Worm (Caenorhabditis elegans): ENCODE results near the gene sptf-2.

sptf-2 gene

DNA sequence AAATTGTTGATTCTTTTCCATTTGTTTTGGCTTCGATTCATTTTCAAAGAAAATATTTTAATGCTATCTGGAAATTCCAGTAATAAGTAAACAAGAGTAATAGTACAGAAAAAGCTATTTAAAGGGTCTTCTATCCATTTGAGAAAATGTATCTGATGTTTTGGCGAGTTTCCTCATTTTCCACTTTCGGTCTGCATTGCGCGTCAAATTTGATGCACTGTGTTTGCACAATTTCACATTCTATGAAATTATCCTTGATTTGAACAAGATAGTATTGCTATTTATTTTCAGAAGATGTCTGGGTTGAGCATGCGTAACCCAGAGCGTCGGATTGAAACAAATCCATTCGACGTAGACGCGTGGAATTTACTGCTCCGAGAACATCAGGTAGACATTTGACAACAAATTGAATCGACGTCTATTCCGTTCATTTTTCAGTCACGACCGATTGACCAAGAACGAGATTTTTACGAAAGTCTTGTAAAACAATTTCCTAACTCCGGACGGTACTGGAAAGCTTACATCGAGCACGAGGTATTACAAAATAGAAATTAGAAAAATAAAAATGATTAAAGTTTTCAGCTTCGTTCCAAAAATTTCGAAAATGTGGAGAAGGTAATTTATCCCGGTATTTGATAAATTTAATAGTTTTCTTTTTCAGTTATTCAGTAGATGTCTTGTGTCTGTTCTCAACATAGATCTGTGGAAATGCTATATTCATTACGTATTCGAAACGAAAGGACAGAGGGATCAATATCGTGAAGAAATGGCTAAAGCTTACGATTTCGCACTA, 21.5 kb upstream of the sptf-2 start, which contains the start of gene suf-1:
suf-1 (plus strand) TSS at position 280 of the 793 bp plus-strand sequence.
- TF ChIP-seq unc-42 (tag; optimal IDR thresholded peaks at IDR 0.05) (peak; percentile 48), npax-4 (tag; optimal IDR thresholded peaks at IDR 0.05) (no peak), ama-1 (optimal IDR thresholded peaks at IDR 0.05) (peak; percentile 65), mec-3 (tag; optimal IDR thresholded peaks at IDR 0.05; ENCODE audit: borderline replicate concordance) (no peak), nfya-1 (tag; optimal IDR thresholded peaks at IDR 0.05) (peak; percentile 31), tbx-7 (tag; optimal IDR thresholded peaks at IDR 0.05) (no peak), ceh-18 (tag; optimal IDR thresholded peaks at IDR 0.05) (no peak), zip-5 (tag; optimal IDR thresholded peaks at IDR 0.05) (no peak), pha-4 (tag; optimal IDR thresholded peaks at IDR 0.05) (no peak)

DNA sequence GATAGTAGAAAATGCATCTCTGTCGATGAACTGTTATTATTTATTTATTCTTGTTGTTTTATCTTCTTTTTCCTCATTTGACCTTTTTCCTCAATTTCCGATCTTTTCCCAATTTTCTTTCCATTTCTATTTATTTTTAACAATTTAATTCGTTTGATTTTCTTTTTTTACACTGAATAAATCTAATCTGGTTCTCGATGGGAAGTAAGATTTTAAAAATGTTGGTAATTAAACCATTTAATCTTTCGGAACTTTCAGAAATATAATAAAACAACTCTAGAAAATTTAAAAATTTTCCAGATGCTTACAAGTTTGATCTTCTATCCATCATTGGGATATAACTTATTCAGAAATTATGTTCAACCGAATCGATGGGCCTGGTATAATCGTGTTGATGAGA, 18.7 kb upstream of the sptf-2 start, which contains the start of gene F28C6.8:
F28C6.8 (plus strand) TSS at position 301 of the 400 bp plus-strand sequence.
- no peak for TF ChIP-seq hlh-8 (tag; optimal IDR thresholded peaks at IDR 0.05)
- TF ChIP-seq pha-2 (tag; optimal IDR thresholded peaks at IDR 0.05) = no peak
- no peak for TF ChIP-seq elt-4 (tag; optimal IDR thresholded peaks at IDR 0.05)
- no peak for TF ChIP-seq odd-2 (tag; optimal IDR thresholded peaks at IDR 0.05)
- TF ChIP-seq C38D4.7 (GFP tag; optimal IDR thresholded peaks at IDR 0.05) = no peak
- no peak for TF ChIP-seq nfya-1 (tag; optimal IDR thresholded peaks at IDR 0.05)
- no peak for TF ChIP-seq pat-9 (tag; optimal IDR thresholded peaks at IDR 0.05)
- no peak for TF ChIP-seq syd-9 (tag; optimal IDR thresholded peaks at IDR 0.05)
- no peak for TF ChIP-seq pax-1 (tag; optimal IDR thresholded peaks at IDR 0.05)
- no peak for TF ChIP-seq unc-42 (tag; optimal IDR thresholded peaks at IDR 0.05)
- TF ChIP-seq zip-5 (tag; optimal IDR thresholded peaks at IDR 0.05) = no peak
- TF ChIP-seq sox-4 (tag; optimal IDR thresholded peaks at IDR 0.05) = no peak
- no peak for TF ChIP-seq Y22D7AL.16 (tag; optimal IDR thresholded peaks at IDR 0.05)
- no peak for TF ChIP-seq ceh-48 (tag; optimal IDR thresholded peaks at IDR 0.05)
- TF ChIP-seq rnt-1 (tag; optimal IDR thresholded peaks at IDR 0.05) = no peak
- TF ChIP-seq ztf-16 (tag; optimal IDR thresholded peaks at IDR 0.05) = no peak
- no peak for TF ChIP-seq nhr-11 (tag; optimal IDR thresholded peaks at IDR 0.05)

DNA sequence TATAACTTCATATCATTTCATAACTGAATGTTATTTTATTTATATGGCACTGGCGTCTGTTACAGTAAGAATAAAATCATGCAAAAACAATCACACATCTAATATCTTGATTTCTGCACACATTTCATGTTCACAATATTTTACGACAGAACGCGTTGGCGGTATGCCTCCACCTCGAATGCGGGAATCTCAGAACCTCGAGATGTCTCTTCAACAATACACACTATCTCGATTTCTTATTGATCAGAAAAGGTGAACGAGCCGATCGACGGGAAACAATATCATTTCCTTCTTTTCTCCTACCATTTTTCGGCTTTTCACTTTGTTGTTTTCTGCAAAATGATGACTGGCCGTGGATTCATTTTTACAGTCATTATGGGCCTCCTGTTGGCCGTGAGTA, 17.6 kb upstream of the sptf-2 start, which contains the start of gene F28C6.10:
F28C6.10 (plus strand) TSS at position 301 of the 400 bp plus-strand sequence.
- TF ChIP-seq syd-9 (tag; optimal IDR thresholded peaks at IDR 0.05) (no peak), hlh-8 (tag; optimal IDR thresholded peaks at IDR 0.05) (no peak), C08G9.2 (tag; optimal IDR thresholded peaks at IDR 0.05) (no peak), pat-9 (tag; optimal IDR thresholded peaks at IDR 0.05) (no peak), nhr-11 (tag; optimal IDR thresholded peaks at IDR 0.05) (no peak), nhr-232 (tag; optimal IDR thresholded peaks at IDR 0.05) (no peak), tbx-7 (tag; optimal IDR thresholded peaks at IDR 0.05) (no peak), pros-1 (tag; optimal IDR thresholded peaks at IDR 0.05) (no peak), ceh-18 (tag; optimal IDR thresholded peaks at IDR 0.05) (no peak), ztf-16 (tag; optimal IDR thresholded peaks at IDR 0.05) (no peak), fkh-6 (tag; optimal IDR thresholded peaks at IDR 0.05) (no peak), C38D4.7 (GFP tag; optimal IDR thresholded peaks at IDR 0.05) (no peak), gmeb-2 (tag; optimal IDR thresholded peaks at IDR 0.05) (no peak), sox-2 (GFP tag; IDR thresholded peaks at IDR 0.05) (no peak), sdc-2 (tag; optimal IDR thresholded peaks at IDR 0.05) (no peak), zip-5 (tag; optimal IDR thresholded peaks at IDR 0.05) (no peak), Y22D7AL.16 (tag; optimal IDR thresholded peaks at IDR 0.05) (no peak), ceh-48 (tag; optimal IDR thresholded peaks at IDR 0.05) (no peak), pha-4 (tag; optimal IDR thresholded peaks at IDR 0.05) (no peak), ama-1 (optimal IDR thresholded peaks at IDR 0.05) (no peak)

DNA sequence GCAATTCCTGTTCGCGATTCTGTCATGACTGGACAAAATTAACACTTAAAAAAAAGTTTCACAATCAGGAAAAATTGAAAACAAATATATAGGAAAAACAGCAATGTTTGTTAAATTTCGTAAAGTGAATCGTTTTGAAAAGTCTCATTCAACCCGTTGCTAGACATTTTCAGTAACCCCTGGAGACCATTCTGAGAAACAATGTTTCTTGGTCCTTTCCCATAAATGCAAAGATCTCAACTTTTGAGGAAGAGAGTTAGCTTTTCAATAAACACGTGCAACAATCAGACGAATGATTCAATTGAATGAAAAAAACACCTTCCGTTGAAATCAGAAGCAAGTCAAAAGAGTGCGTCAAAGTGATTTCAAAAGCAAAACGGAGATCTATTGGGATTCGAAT, 15.2 kb upstream of the sptf-2 start, which contains the start of gene F28C6.9:
F28C6.9 (minus strand) TSS at position 101 of the 400 bp plus-strand sequence.
- TF ChIP-seq ceh-14 (tag; optimal IDR thresholded peaks at IDR 0.05) (no peak), che-1 (tag; optimal IDR thresholded peaks at IDR 0.05) (no peak), elt-4 (tag; optimal IDR thresholded peaks at IDR 0.05) (no peak), fkh-6 (tag; optimal IDR thresholded peaks at IDR 0.05) (no peak), nhr-11 (tag; optimal IDR thresholded peaks at IDR 0.05) (no peak), unc-3 (GFP tag; conservative IDR thresholded peaks at IDR 0.05) (no peak), unc-3 (tag; optimal IDR thresholded peaks at IDR 0.05) (no peak), ceh-31 (tag; optimal IDR thresholded peaks at IDR 0.05) (no peak), sox-2 (GFP tag; IDR thresholded peaks at IDR 0.05) (no peak), tbx-2 (tag; optimal IDR thresholded peaks at IDR 0.05) (no peak), syd-9 (tag; optimal IDR thresholded peaks at IDR 0.05) (no peak), ceh-9 (tag; optimal IDR thresholded peaks at IDR 0.05) (no peak), dmd-4 (tag; optimal IDR thresholded peaks at IDR 0.05; ENCODE audit: borderline replicate concordance) (no peak), C38D4.7 (GFP tag; optimal IDR thresholded peaks at IDR 0.05) (no peak), ttx-3 (tag; optimal IDR thresholded peaks at IDR 0.05) (no peak)
